Worm (Caenorhabditis elegans) whole organism, midembryonic: ENCODE results near the gene C35A5.3.

ENCODE experiments used
- T22C8.4 ChIP-seq: fragments of 200-800 bp; sonication (Bioruptor generic); IDR thresholded peaks from 2 replicates; pipeline ENCODE4 v1.3.6; 2022; ENCODE audit warnings: missing genetic modification characterization, missing compliant biosample characterization
- flt-1 ChIP-seq: fragments of 200-800 bp; sonication (Bioruptor generic); IDR thresholded peaks from 2 replicates; pipeline ENCODE4 v1.3.6; 2022; ENCODE audit warnings: missing genetic modification characterization, missing compliant biosample characterization
- klf-2 ChIP-seq: fragments of 200-800 bp; sonication (Bioruptor generic); conservative IDR thresholded peaks from 2 replicates; pipeline ENCODE4 v1.3.6; 2022; ENCODE audit warnings: missing genetic modification reagents, missing genetic modification characterization, missing compliant biosample characterization
- tab-1 ChIP-seq: fragments of 200-800 bp; sonication (Bioruptor generic); IDR thresholded peaks from 2 replicates; pipeline ENCODE4 v1.3.6; 2022; ENCODE audit warnings: missing genetic modification characterization, missing compliant biosample characterization
- ztf-23 ChIP-seq: fragments of 200-800 bp; sonication (Bioruptor generic); IDR thresholded peaks from 2 replicates; pipeline ENCODE4 v1.3.6; 2022; ENCODE audit warnings: missing genetic modification reagents, missing genetic modification characterization, missing compliant biosample characterization

DNA sequence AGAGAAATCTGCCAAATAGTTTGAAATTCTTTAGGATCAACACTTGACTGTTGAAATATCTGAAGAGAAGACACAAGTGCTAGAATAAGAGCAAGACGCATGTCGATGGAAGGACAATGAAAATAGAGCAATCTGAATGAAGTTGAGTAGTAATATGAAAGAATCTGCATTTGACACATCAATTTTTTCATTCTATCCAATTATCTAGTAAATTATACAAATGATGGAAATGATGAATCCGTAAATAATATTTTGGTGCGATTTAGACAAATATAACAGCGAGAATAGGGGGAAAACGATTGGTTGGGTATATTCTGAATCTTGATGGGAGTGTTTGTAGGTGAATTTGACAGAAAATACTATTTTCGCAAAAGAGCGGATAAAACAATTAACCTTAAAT lies 31.5 kb upstream of the C35A5.3 start, which contains the start of gene txt-10:
- no peak for TF ChIP-seq klf-2 (GFP tag; lab: Robert Waterston, UW)
- no peak for TF ChIP-seq ztf-23
- no peak for TF ChIP-seq tab-1 (GFP tag; lab: Robert Waterston, UW)
- TF ChIP-seq flt-1 (GFP tag; lab: Robert Waterston, UW) = no peak
- TF ChIP-seq T22C8.4 = no peak
